Worm (Caenorhabditis elegans): Measurements from ENCODE around the gene Y43F8B.18.

The Y43F8B.18 gene

DNA sequence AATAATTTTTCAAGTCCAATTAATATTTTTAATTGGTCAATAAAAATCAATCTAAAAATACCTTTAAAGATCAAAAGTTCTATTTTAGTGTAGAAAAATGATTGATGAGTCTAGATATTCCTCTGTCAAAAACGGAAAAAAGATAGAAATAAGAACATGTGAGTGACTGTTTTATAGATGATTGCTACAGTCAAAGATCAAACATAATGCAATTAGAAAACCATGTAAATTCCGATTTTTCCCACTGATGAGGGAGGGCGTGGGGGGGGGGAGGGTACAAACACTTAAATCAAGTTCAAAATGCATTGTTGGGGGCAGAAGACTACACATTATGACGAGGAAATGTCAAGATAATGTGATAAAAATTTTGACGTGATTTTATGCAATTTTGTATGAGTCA is 40.4 kb downstream of the Y43F8B.18 start:
- TF ChIP-seq nhr-85 (tag), result peak; percentile 84
- TF ChIP-seq nhr-71 (tag; optimal IDR thresholded peaks at IDR 0.05), result peak; percentile 24
- TF ChIP-seq blmp-1 (tag; optimal IDR thresholded peaks at IDR 0.05), result peak; percentile 16
- no peak for TF ChIP-seq nhr-76 (tag; optimal IDR thresholded peaks at IDR 0.05)
- TF ChIP-seq lin-14 (GFP tag; optimal IDR thresholded peaks at IDR 0.05), result peak; percentile 23
- TF ChIP-seq lsy-2 (tag; optimal IDR thresholded peaks at IDR 0.05), result no peak
- TF ChIP-seq elt-3 (tag; optimal IDR thresholded peaks at IDR 0.05), result peak in 1 of 6 experiments; percentile 8
- peak; percentile 9 for TF ChIP-seq nhr-20 (tag; optimal IDR thresholded peaks at IDR 0.05)
- TF ChIP-seq nhr-19 (GFP tag; conservative IDR thresholded peaks at IDR 0.05), result peak; percentile 67

- TF ChIP-seq mdl-1 (tag; optimal IDR thresholded peaks at IDR 0.05), result peak in 1 of 2 experiments; percentile 95
- TF ChIP-seq elt-2 (tag; optimal IDR thresholded peaks at IDR 0.05), result peak; percentile 97
- TF ChIP-seq snu-23 (GFP tag; optimal IDR thresholded peaks at IDR 0.05), result peak; percentile 65
- TF ChIP-seq zip-4 (GFP tag; optimal IDR thresholded peaks at IDR 0.05), result no peak
- peak; percentile 41 for TF ChIP-seq nhr-47 (tag; optimal IDR thresholded peaks at IDR 0.05)
- TF ChIP-seq tlp-1 (tag; optimal IDR thresholded peaks at IDR 0.05), result peak; percentile 22
- TF ChIP-seq lsy-2 (tag; optimal IDR thresholded peaks at IDR 0.05), result peak in 1 of 2 experiments; percentile 10
- TF ChIP-seq nhr-12 (tag; optimal IDR thresholded peaks at IDR 0.05), result no peak
- no peak for TF ChIP-seq lin-15B (tag; optimal IDR thresholded peaks at IDR 0.05)
- peak; percentile 73 for TF ChIP-seq lin-14 (GFP tag; optimal IDR thresholded peaks at IDR 0.05)
- TF ChIP-seq nhr-77 (tag; optimal IDR thresholded peaks at IDR 0.05), result no peak
- TF ChIP-seq lir-3 (tag; optimal IDR thresholded peaks at IDR 0.05; ENCODE audit: poor library complexity), result peak; percentile 26
- TF ChIP-seq jun-1 (tag; optimal IDR thresholded peaks at IDR 0.05), result peak; percentile 32
- peak; percentile 40 for TF ChIP-seq blmp-1 (tag; optimal IDR thresholded peaks at IDR 0.05)
- peak; percentile 78 for TF ChIP-seq nhr-71 (tag; optimal IDR thresholded peaks at IDR 0.05)
- no peak for TF ChIP-seq dsc-1 (tag; optimal IDR thresholded peaks at IDR 0.05)
- peak; percentile 83 for TF ChIP-seq nhr-90 (tag; optimal IDR thresholded peaks at IDR 0.05; ENCODE audit: poor library complexity)
- peak in 2 of 6 experiments; percentile 75 to 96 for TF ChIP-seq elt-3 (tag; optimal IDR thresholded peaks at IDR 0.05)
- peak; percentile 71 for TF ChIP-seq unc-130 (tag; optimal IDR thresholded peaks at IDR 0.05)
- TF ChIP-seq nhr-76 (tag; optimal IDR thresholded peaks at IDR 0.05), result no peak
- peak; percentile 82 for TF ChIP-seq nhr-20 (tag; optimal IDR thresholded peaks at IDR 0.05)
- TF ChIP-seq nhr-85 (tag), result peak; percentile 90
- TF ChIP-seq nhr-11 (tag; optimal IDR thresholded peaks at IDR 0.05), result no peak
- peak; percentile 57 for TF ChIP-seq tbx-2 (tag; optimal IDR thresholded peaks at IDR 0.05)
- no peak for TF ChIP-seq F16B12.6 (tag; optimal IDR thresholded peaks at IDR 0.05)
- no peak for TF ChIP-seq pag-3 (tag; optimal IDR thresholded peaks at IDR 0.05; ENCODE audit: borderline replicate concordance, insufficient read depth)
- no peak for TF ChIP-seq ztf-11 (tag; optimal IDR thresholded peaks at IDR 0.05)
- TF ChIP-seq pqm-1 (tag; optimal IDR thresholded peaks at IDR 0.05), result peak; percentile 70
- TF ChIP-seq dpl-1 (GFP tag; optimal IDR thresholded peaks at IDR 0.05), result peak in 1 of 3 experiments; percentile 26
- TF ChIP-seq swsn-7 (tag; optimal IDR thresholded peaks at IDR 0.05), result no peak
- TF ChIP-seq grh-1 (GFP tag; IDR thresholded peaks at IDR 0.05), result peak; percentile 48; the same call in 1 of the 2 replicates
- no peak for TF ChIP-seq nhr-237 (tag; optimal IDR thresholded peaks at IDR 0.05)
- TF ChIP-seq lin-35 (GFP tag; optimal IDR thresholded peaks at IDR 0.05), result peak in 1 of 2 experiments; percentile 82
- TF ChIP-seq C16A3.4 (tag; optimal IDR thresholded peaks at IDR 0.05), result peak; percentile 19
- TF ChIP-seq nhr-19 (GFP tag; conservative IDR thresholded peaks at IDR 0.05), result peak; percentile 83
- TF ChIP-seq unc-98 (GFP tag; IDR thresholded peaks at IDR 0.05), result no peak
Observed at ce11 chrV:19527565-19527964, 41.8 kb downstream of the Y43F8B.18 start.

- peak in 5 of 6 experiments; percentile 62 to 97 (median 90) for TF ChIP-seq elt-3 (tag; optimal IDR thresholded peaks at IDR 0.05)
- peak; percentile 81 for TF ChIP-seq unc-130 (tag; optimal IDR thresholded peaks at IDR 0.05)
- TF ChIP-seq aly-2 (tag; optimal IDR thresholded peaks at IDR 0.05), result no peak
- peak; percentile 80 for TF ChIP-seq ceh-88 (GFP tag; IDR thresholded peaks at IDR 0.05)
- TF ChIP-seq sox-4 (tag; optimal IDR thresholded peaks at IDR 0.05), result peak; percentile 73
- TF ChIP-seq ztf-4 (tag; optimal IDR thresholded peaks at IDR 0.05), result peak; percentile 93
- TF ChIP-seq lin-39 (tag; optimal IDR thresholded peaks at IDR 0.05), result peak; percentile 43
- peak; percentile 98 for TF ChIP-seq tbx-2 (tag; optimal IDR thresholded peaks at IDR 0.05)
- peak; percentile 94 for TF ChIP-seq blmp-1 (tag; optimal IDR thresholded peaks at IDR 0.05)
- no peak for TF ChIP-seq ets-5 (GFP tag; IDR thresholded peaks at IDR 0.05)
- peak; percentile 35 for TF ChIP-seq ama-1 (optimal IDR thresholded peaks at IDR 0.05)
- peak; percentile 94 for TF ChIP-seq jun-1 (tag; optimal IDR thresholded peaks at IDR 0.05)
- TF ChIP-seq nhr-85 (tag), result peak; percentile 100
- peak; percentile 75 for TF ChIP-seq sup-37 (GFP tag; optimal IDR thresholded peaks at IDR 0.05)
- TF ChIP-seq swsn-7 (tag; optimal IDR thresholded peaks at IDR 0.05), result peak; percentile 94
- no peak for TF ChIP-seq hlh-4 (tag; optimal IDR thresholded peaks at IDR 0.05)
- TF ChIP-seq lin-14 (GFP tag; optimal IDR thresholded peaks at IDR 0.05), result peak; percentile 100
- TF ChIP-seq vab-15 (tag; optimal IDR thresholded peaks at IDR 0.05), result peak; percentile 7
- TF ChIP-seq egl-13 (tag; optimal IDR thresholded peaks at IDR 0.05), result peak; percentile 65
- TF ChIP-seq ceh-8 (GFP tag; optimal IDR thresholded peaks at IDR 0.05), result peak; percentile 48
- TF ChIP-seq zip-4 (GFP tag; optimal IDR thresholded peaks at IDR 0.05), result peak; percentile 99
- peak; percentile 92 for TF ChIP-seq nhr-77 (tag; optimal IDR thresholded peaks at IDR 0.05)
Observed at ce11 chrV:19529168-19529567, 43.4 kb downstream of the Y43F8B.18 start.

Data from whole organism, L1 larva.